Worm (Caenorhabditis elegans) whole organism, L1 larva: Measurements from ENCODE around the gene Y37D8A.25.

ENCODE experiments used
- C16A3.4 ChIP-seq: fragments of 150-350 bp; optimal IDR thresholded peaks from 2 replicates; lab custom pipeline; 2014; ENCODE audit warnings: missing biosample characterization, missing genetic modification characterization
- ama-1 ChIP-seq: fragments of 150-350 bp; optimal IDR thresholded peaks from 2 replicates; lab custom pipeline; 2014
- blmp-1 ChIP-seq: fragments of 150-350 bp; optimal IDR thresholded peaks from 2 replicates; lab custom pipeline; 2014; ENCODE audit warnings: missing biosample characterization, missing genetic modification characterization
- ceh-8 ChIP-seq: fragments of 200-800 bp; sonication (Bioruptor generic); optimal IDR thresholded peaks from 2 replicates; lab custom pipeline; 2018; ENCODE audit warnings: mild to moderate bottlenecking, missing genetic modification characterization, moderate library complexity, missing compliant biosample characterization
- ces-1 ChIP-seq: fragments of 150-350 bp; optimal IDR thresholded peaks from 2 replicates; lab custom pipeline; 2014; ENCODE audit warnings: missing biosample characterization, missing genetic modification reagents, missing genetic modification characterization
- efl-1 ChIP-seq, 4 experiments: fragments of 150-350 bp; optimal IDR thresholded peaks in 3 of 4; peaks in 1 of 4; 1 replicate in 1 of 4; 2 replicates in 3 of 4; lab custom pipeline; 2014; ENCODE audit warnings: missing biosample characterization in 2 of 4, missing genetic modification characterization in 2 of 4, missing genetic modification reagents in 2 of 4
- egl-13 ChIP-seq: sonication (generic microtip); optimal IDR thresholded peaks from 2 replicates; lab custom pipeline; 2016; ENCODE audit warnings: missing genotype, missing genetic modification reagents, missing genetic modification characterization, missing compliant biosample characterization
- egl-27 ChIP-seq, 2 experiments: fragments of 150-350 bp in 1 of 2; sonication (generic microtip); optimal IDR thresholded peaks; 3 replicates each; lab custom pipeline; 2017 to 2018; ENCODE audit warnings: missing biosample characterization in 2 of 2, missing genetic modification characterization in 2 of 2, missing genetic modification reagents in 2 of 2
- elt-2 ChIP-seq: sonication (generic microtip); optimal IDR thresholded peaks from 2 replicates; lab custom pipeline; 2016; ENCODE audit warnings: missing genetic modification characterization, mild to moderate bottlenecking, inconsistent platforms, missing compliant biosample characterization, missing genetic modification reagents
- elt-3 ChIP-seq, 6 experiments: fragments of 150-350 bp in 1 of 6; sonication (generic microtip); optimal IDR thresholded peaks; 2 replicates each; lab custom pipeline; 2017 to 2018; ENCODE audit warnings: missing biosample characterization in 6 of 6, missing genetic modification characterization in 6 of 6, inconsistent platforms in 1 of 6
- ets-5 ChIP-seq: fragments of 200-800 bp; sonication (Bioruptor generic); IDR thresholded peaks from 2 replicates; pipeline ENCODE4 v1.3.6; 2022; ENCODE audit warnings: missing genetic modification characterization, missing compliant biosample characterization
- fkh-10 ChIP-seq: sonication (generic microtip); optimal IDR thresholded peaks from 2 replicates; lab custom pipeline; 2017; ENCODE audit warnings: missing biosample characterization, missing genetic modification reagents, missing genetic modification characterization
- fos-1 ChIP-seq: fragments of 150-350 bp; optimal IDR thresholded peaks from 2 replicates; lab custom pipeline; 2014; ENCODE audit warnings: missing biosample characterization, missing genetic modification characterization
- hlh-17 ChIP-seq: fragments of 200-800 bp; sonication (Bioruptor generic); optimal IDR thresholded peaks from 2 replicates; lab custom pipeline; 2018; ENCODE audit warnings: missing genetic modification characterization, mild to moderate bottlenecking, missing compliant biosample characterization, moderate library complexity, borderline replicate concordance
- hpl-2 ChIP-seq: fragments of 150-350 bp; optimal IDR thresholded peaks from 2 replicates; lab custom pipeline; 2014; ENCODE audit warnings: missing biosample characterization, missing genetic modification reagents, missing genetic modification characterization
- lin-14 ChIP-seq: fragments of 200-800 bp; sonication (Bioruptor generic); optimal IDR thresholded peaks from 2 replicates; lab custom pipeline; 2018; ENCODE audit warnings: mild to moderate bottlenecking, missing genetic modification characterization, moderate library complexity, missing compliant biosample characterization
- lin-35 ChIP-seq, 2 experiments: fragments of 150-350 bp; optimal IDR thresholded peaks; 2 replicates each; lab custom pipeline; 2014; ENCODE audit warnings: missing biosample characterization in 2 of 2, missing genetic modification characterization in 2 of 2, missing genetic modification reagents in 2 of 2
- nhr-12 ChIP-seq: sonication (generic microtip); optimal IDR thresholded peaks from 2 replicates; lab custom pipeline; 2017; ENCODE audit warnings: missing biosample characterization, missing genetic modification characterization
- nhr-19 ChIP-seq: fragments of 200-800 bp; sonication (Bioruptor generic); conservative IDR thresholded peaks from 2 replicates; pipeline ENCODE4 v1.3.6; 2022; ENCODE audit warnings: missing genetic modification characterization, missing compliant biosample characterization
- nhr-20 ChIP-seq: sonication (generic microtip); optimal IDR thresholded peaks from 2 replicates; lab custom pipeline; 2016; ENCODE audit warnings: mild to moderate bottlenecking, missing genetic modification characterization, missing compliant biosample characterization
- nhr-47 ChIP-seq: sonication (generic microtip); optimal IDR thresholded peaks from 2 replicates; lab custom pipeline; 2016; ENCODE audit warnings: mild to moderate bottlenecking, missing genetic modification characterization, moderate library complexity, missing compliant biosample characterization
- nhr-71 ChIP-seq: sonication (generic microtip); optimal IDR thresholded peaks from 2 replicates; lab custom pipeline; 2016; ENCODE audit warnings: mild to moderate bottlenecking, missing genetic modification characterization, moderate library complexity, missing compliant biosample characterization
- nhr-77 ChIP-seq: fragments of 150-350 bp; optimal IDR thresholded peaks from 2 replicates; lab custom pipeline; 2014; ENCODE audit warnings: missing biosample characterization, missing genetic modification characterization
- pax-3 ChIP-seq: fragments of 200-800 bp; sonication (Bioruptor generic); optimal IDR thresholded peaks from 2 replicates; lab custom pipeline; 2018; ENCODE audit warnings: mild to moderate bottlenecking, missing genetic modification characterization, moderate library complexity, missing compliant biosample characterization
- rnt-1 ChIP-seq: sonication (generic microtip); optimal IDR thresholded peaks from 2 replicates; lab custom pipeline; 2016; ENCODE audit warnings: mild to moderate bottlenecking, missing genetic modification characterization, moderate library complexity, missing compliant biosample characterization
- sup-37 ChIP-seq: fragments of 200-800 bp; sonication (Bioruptor generic); optimal IDR thresholded peaks from 2 replicates; lab custom pipeline; 2018; ENCODE audit warnings: mild to moderate bottlenecking, missing genetic modification characterization, missing compliant biosample characterization
- swsn-7 ChIP-seq: sonication (generic microtip); optimal IDR thresholded peaks from 2 replicates; lab custom pipeline; 2016; ENCODE audit warnings: missing genetic modification characterization, missing compliant biosample characterization
- tlp-1 ChIP-seq: fragments of 150-350 bp; optimal IDR thresholded peaks from 2 replicates; lab custom pipeline; 2014; ENCODE audit warnings: missing biosample characterization, missing genetic modification characterization
- unc-130 ChIP-seq: fragments of 150-350 bp; optimal IDR thresholded peaks from 2 replicates; lab custom pipeline; 2017; ENCODE audit warnings: missing biosample characterization, missing genetic modification characterization, inconsistent platforms
- unc-62 ChIP-seq: fragments of 150-350 bp; optimal IDR thresholded peaks from 2 replicates; lab custom pipeline; 2014; ENCODE audit warnings: missing biosample characterization, missing genetic modification reagents, missing genetic modification characterization
- unc-98 ChIP-seq: fragments of 200-800 bp; sonication (Bioruptor generic); IDR thresholded peaks from 2 replicates; pipeline ENCODE4 v1.3.6; 2022; ENCODE audit warnings: missing genetic modification characterization, missing compliant biosample characterization
- vab-15 ChIP-seq: sonication (generic microtip); optimal IDR thresholded peaks from 2 replicates; lab custom pipeline; 2017; ENCODE audit warnings: missing genotype, mild to moderate bottlenecking, missing genetic modification characterization, missing compliant biosample characterization
- zag-1 ChIP-seq: fragments of 150-350 bp; optimal IDR thresholded peaks from 2 replicates; lab custom pipeline; 2014; ENCODE audit warnings: missing biosample characterization, missing genetic modification characterization

Gene Y37D8A.25

DNA sequence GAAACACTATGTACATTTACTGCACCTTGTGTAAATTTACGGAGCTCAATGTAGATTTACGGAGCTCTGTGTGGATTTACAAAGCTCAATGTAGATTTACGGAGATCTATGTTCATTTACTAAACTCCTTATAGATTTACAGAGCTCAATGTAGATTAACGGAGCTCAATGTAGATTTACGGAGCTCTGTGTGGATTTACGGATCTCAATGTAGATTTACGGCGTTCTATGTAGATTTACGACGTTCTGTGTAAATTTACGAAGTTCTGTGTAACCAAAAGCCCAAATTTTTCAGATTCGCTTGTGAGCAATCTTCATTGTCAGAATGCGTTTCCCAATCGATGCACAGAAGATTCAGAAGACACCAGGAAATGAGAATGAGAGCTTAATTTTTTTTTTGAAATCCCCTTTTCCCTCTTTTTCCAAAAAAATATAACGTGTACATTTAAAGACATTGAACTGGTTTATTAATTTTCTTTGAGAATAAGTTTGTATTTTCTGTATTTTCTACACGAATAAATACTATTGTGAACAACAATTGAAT, 16.8 kb upstream of the Y37D8A.25 start:
- TF ChIP-seq ces-1 (GFP tag; lab: Kevin White, UChicago) (no peak), vab-15 (tag; lab: Kevin White, UChicago) (no peak), hpl-2 (GFP tag; lab: Kevin White, UChicago) (no peak), lin-35 (GFP tag; optimal IDR thresholded peaks at IDR 0.05; lab: Kevin White, UChicago) (peak in 1 of 2 experiments; percentile 39), nhr-20 (peak; percentile 9), lin-14 (GFP tag; lab: Kevin White, UChicago) (no peak), fkh-10 (no peak), tlp-1 (no peak), ama-1 (peak; percentile 8), ceh-8 (GFP tag; lab: Kevin White, UChicago) (no peak), unc-98 (GFP tag; lab: Robert Waterston, UW) (no peak), hlh-17 (no peak), pax-3 (tag; lab: Kevin White, UChicago) (no peak), efl-1 (optimal IDR thresholded peaks at IDR 0.05; lab: Kevin White, UChicago) (no peak), efl-1 (GFP tag; optimal IDR thresholded peaks at IDR 0.05 in 1 of 2; lab: Kevin White, UChicago) (peak in 1 of 2 experiments; percentile 83)

DNA sequence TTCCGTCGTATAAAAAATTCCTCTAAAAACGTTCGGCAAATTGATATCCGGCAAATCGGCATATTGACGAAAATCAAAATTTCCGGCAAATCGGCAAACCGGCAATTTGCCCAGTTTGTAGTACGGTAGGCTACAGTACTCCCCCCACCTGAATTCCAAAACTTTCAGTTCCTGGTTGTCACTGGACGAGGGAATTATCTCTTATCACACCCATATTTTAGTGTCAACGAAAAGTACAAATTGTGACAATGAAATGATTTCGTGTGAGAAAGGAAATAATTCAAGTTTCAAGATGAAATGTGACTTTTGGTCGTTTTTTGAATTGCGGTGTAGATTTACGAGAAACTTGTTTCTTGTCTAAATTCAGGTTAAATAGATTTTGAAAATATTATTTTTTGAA, 13.0 kb upstream of the Y37D8A.25 start:
- TF ChIP-seq nhr-47 (tag; lab: Kevin White, UChicago): no peak
- TF ChIP-seq elt-3 (tag; optimal IDR thresholded peaks at IDR 0.05; lab: Kevin White, UChicago): peak in 1 of 6 experiments; percentile 21
- TF ChIP-seq sup-37 (GFP tag; lab: Kevin White, UChicago): no peak
- TF ChIP-seq blmp-1 (tag; lab: Kevin White, UChicago): no peak
- TF ChIP-seq nhr-12 (tag; lab: Kevin White, UChicago): no peak
- TF ChIP-seq unc-98 (GFP tag; lab: Robert Waterston, UW): no peak
- TF ChIP-seq nhr-20: peak; percentile 8
- TF ChIP-seq egl-27 (tag; optimal IDR thresholded peaks at IDR 0.05; lab: Kevin White, UChicago): no peak
- TF ChIP-seq swsn-7 (tag; lab: Kevin White, UChicago): no peak
- TF ChIP-seq elt-2 (tag; lab: Kevin White, UChicago): peak; percentile 37
- TF ChIP-seq nhr-77 (tag; lab: Kevin White, UChicago): no peak
- no peak for TF ChIP-seq nhr-71 (tag; lab: Kevin White, UChicago)
- TF ChIP-seq egl-13 (tag; lab: Kevin White, UChicago): no peak
- 0 out of 2 replicates have a peak, but pooled peaks have one; percentile 9 for TF ChIP-seq nhr-19 (GFP tag; lab: Robert Waterston, UW)
- no peak for TF ChIP-seq zag-1 (tag; lab: Kevin White, UChicago)
- TF ChIP-seq unc-62: no peak
- no peak for TF ChIP-seq efl-1 (optimal IDR thresholded peaks at IDR 0.05; lab: Kevin White, UChicago)
- no peak for TF ChIP-seq efl-1 (GFP tag; optimal IDR thresholded peaks at IDR 0.05 in 1 of 2; lab: Kevin White, UChicago)

DNA sequence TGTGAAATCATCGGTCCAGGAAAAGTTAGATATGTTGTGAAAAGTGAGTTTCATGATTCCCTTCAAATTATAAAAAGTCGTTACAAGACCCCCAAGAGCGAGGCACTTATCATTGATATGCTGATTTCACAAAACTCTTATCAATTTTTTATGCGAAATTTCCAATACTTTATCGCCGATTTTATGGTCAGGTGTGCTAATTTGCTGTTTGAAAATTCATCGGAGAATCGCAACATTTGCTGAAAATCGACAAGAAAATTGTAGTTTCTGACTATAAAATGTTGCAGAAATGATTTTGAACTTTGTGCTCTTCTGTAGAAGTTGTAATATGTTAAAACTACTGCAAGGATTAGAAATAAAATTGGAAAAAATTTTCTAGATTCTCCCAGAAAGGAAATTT, 11.6 kb upstream of the Y37D8A.25 start:
- TF ChIP-seq ets-5 (GFP tag; lab: Robert Waterston, UW) (no peak), rnt-1 (tag; lab: Kevin White, UChicago) (no peak), unc-130 (tag; lab: Kevin White, UChicago) (no peak), fos-1 (no peak), elt-2 (tag; lab: Kevin White, UChicago) (peak; percentile 43)

ce11 chrIII:12829068-12829467, 9.0 kb upstream of the Y37D8A.25 start, which contains the start of gene Y37D8A.3:
Gene Y37D8A.3, plus strand, starts transcription at chrIII:12829368.
- no peak for TF ChIP-seq C16A3.4 (tag; lab: Kevin White, UChicago)
